Worm (Caenorhabditis elegans): ENCODE results near the gene cal-8.

ce11 chrII:5512473-5513097 lies 30.7 kb upstream of the cal-8 start:
- TF ChIP-seq ztf-29 (GFP tag; IDR thresholded peaks at IDR 0.05), result no peak
- TF ChIP-seq ref-1 (GFP tag; conservative IDR thresholded peaks at IDR 0.05), result no peak
- TF ChIP-seq ztf-23 (GFP tag; IDR thresholded peaks at IDR 0.05), result no peak
- TF ChIP-seq tab-1 (GFP tag; IDR thresholded peaks at IDR 0.05), result no peak
- TF ChIP-seq T22C8.4 (GFP tag; IDR thresholded peaks at IDR 0.05), result no peak
- no peak for TF ChIP-seq flt-1 (GFP tag; IDR thresholded peaks at IDR 0.05)

All from whole organism, midembryonic.